Worm (Caenorhabditis elegans): ENCODE results near the gene C34C12.12.
A peak's percentile ranks its signal among the peaks of the same experiment; 100 is the strongest.

Gene C34C12.12

ce11 chrIII:3493138-3493537, 40.1 kb downstream of the C34C12.12 start, which contains the start of gene gly-14:
TSS of gene gly-14 (minus strand) at chrIII:3493238.
- TF ChIP-seq jun-1 (tag; optimal IDR thresholded peaks at IDR 0.05) (no peak), nhr-76 (tag; optimal IDR thresholded peaks at IDR 0.05) (no peak), rnt-1 (tag; optimal IDR thresholded peaks at IDR 0.05) (no peak), nhr-12 (tag; optimal IDR thresholded peaks at IDR 0.05) (no peak), nhr-237 (tag; optimal IDR thresholded peaks at IDR 0.05) (no peak), mef-2 (tag; optimal IDR thresholded peaks at IDR 0.05) (no peak), egl-27 (tag; optimal IDR thresholded peaks at IDR 0.05) (no peak), unc-62 (GFP tag; optimal IDR thresholded peaks at IDR 0.05) (no peak), efl-3 (GFP tag; optimal IDR thresholded peaks at IDR 0.05) (no peak), ama-1 (optimal IDR thresholded peaks at IDR 0.05) (no peak), zag-1 (tag; optimal IDR thresholded peaks at IDR 0.05) (no peak), swsn-7 (tag; optimal IDR thresholded peaks at IDR 0.05) (no peak), sup-37 (GFP tag; optimal IDR thresholded peaks at IDR 0.05) (no peak), alr-1 (tag; optimal IDR thresholded peaks at IDR 0.05; ENCODE audit: borderline replicate concordance) (no peak), mep-1 (tag; optimal IDR thresholded peaks at IDR 0.05) (no peak), nhr-77 (tag; optimal IDR thresholded peaks at IDR 0.05) (no peak), C04F5.9 (tag; optimal IDR thresholded peaks at IDR 0.05) (no peak), hpl-2 (GFP tag; optimal IDR thresholded peaks at IDR 0.05) (no peak), C34B4.2 (tag; optimal IDR thresholded peaks at IDR 0.05) (no peak), isw-1 (GFP tag; IDR thresholded peaks at IDR 0.05) (no peak)

DNA sequence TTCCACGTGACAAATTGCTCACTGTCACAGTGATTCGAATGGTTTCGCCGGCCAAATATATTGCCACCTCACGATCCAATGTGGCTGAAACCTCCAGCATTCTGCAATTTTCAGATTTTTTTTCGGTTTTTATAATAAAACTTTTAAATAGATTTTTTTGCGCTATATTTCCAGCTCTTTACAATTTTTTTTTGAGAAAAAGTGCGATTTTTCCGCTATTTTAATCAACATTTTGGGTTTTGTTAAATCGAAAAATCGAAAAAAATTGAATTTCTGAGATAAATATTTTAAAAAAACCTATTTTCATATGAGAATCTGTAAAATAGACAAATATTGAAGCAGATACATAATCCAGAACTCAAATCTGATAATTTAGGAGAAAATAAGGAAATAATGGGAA, 46.0 kb downstream of the C34C12.12 start, which contains the start of gene M01F1.9:
Gene M01F1.9, minus strand, starts transcription at position 101 of the 400 bp plus-strand sequence.
- TF ChIP-seq efl-1 (optimal IDR thresholded peaks at IDR 0.05) = no peak
- peak in 1 of 2 experiments; percentile 54 for TF ChIP-seq efl-1 (GFP tag; optimal IDR thresholded peaks at IDR 0.05 in 1 of 2)
- TF ChIP-seq nhr-85 (tag) = no peak

DNA sequence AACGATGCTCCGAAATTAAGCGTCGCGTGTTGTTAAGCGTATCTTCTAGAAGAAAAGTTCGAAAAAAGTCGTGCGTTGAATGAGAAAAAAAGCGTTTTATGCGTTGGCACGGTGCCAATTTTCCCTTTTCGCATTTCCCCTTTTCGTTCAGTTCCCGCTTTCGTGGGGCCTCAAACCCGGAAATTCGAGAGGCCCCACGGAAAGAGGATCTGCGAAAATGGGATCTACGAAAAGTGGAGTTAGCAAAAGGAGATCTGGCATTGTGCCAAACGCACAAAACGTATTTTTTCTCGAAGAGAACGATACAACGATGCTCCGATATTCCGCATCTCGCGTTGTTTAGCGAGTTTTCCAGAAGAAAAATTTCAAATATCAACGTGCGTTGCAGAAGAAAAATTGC, 46.9 kb downstream of the C34C12.12 start:
- TF ChIP-seq lin-39 (tag; optimal IDR thresholded peaks at IDR 0.05) = no peak
- no peak for TF ChIP-seq nhr-84 (tag; optimal IDR thresholded peaks at IDR 0.05)
- TF ChIP-seq egl-27 (tag; optimal IDR thresholded peaks at IDR 0.05) = no peak
- TF ChIP-seq nhr-76 (tag; optimal IDR thresholded peaks at IDR 0.05) = no peak
- no peak for TF ChIP-seq lin-15B (tag; optimal IDR thresholded peaks at IDR 0.05)
- TF ChIP-seq ama-1 (optimal IDR thresholded peaks at IDR 0.05) = no peak
- peak; percentile 60 for TF ChIP-seq rnt-1 (tag; optimal IDR thresholded peaks at IDR 0.05)
- TF ChIP-seq nhr-90 (tag; optimal IDR thresholded peaks at IDR 0.05; ENCODE audit: poor library complexity) = peak; percentile 45
- TF ChIP-seq nhr-28 (tag; optimal IDR thresholded peaks at IDR 0.05) = no peak
- no peak for TF ChIP-seq unc-62 (GFP tag; optimal IDR thresholded peaks at IDR 0.05)
- no peak for TF ChIP-seq nhr-237 (tag; optimal IDR thresholded peaks at IDR 0.05)
- no peak for TF ChIP-seq mab-9 (GFP tag; IDR thresholded peaks at IDR 0.05)
- no peak for TF ChIP-seq ceh-90 (tag; optimal IDR thresholded peaks at IDR 0.05)
- TF ChIP-seq pqm-1 (tag; optimal IDR thresholded peaks at IDR 0.05) = no peak
- peak; percentile 31 for TF ChIP-seq unc-86 (tag; optimal IDR thresholded peaks at IDR 0.05)
- TF ChIP-seq nhr-20 (tag; optimal IDR thresholded peaks at IDR 0.05) = no peak
- no peak for TF ChIP-seq F16B12.6 (tag; optimal IDR thresholded peaks at IDR 0.05)
- no peak for TF ChIP-seq pag-3 (tag; optimal IDR thresholded peaks at IDR 0.05; ENCODE audit: borderline replicate concordance, insufficient read depth)
- no peak for TF ChIP-seq zip-4 (GFP tag; optimal IDR thresholded peaks at IDR 0.05)
- TF ChIP-seq skn-1 (tag; optimal IDR thresholded peaks at IDR 0.05) = no peak
- no peak for TF ChIP-seq mdl-1 (tag; optimal IDR thresholded peaks at IDR 0.05)
- TF ChIP-seq ztf-11 (tag; optimal IDR thresholded peaks at IDR 0.05) = peak in 1 of 2 experiments; percentile 54
- no peak for TF ChIP-seq fos-1 (tag; optimal IDR thresholded peaks at IDR 0.05)
- no peak for TF ChIP-seq ces-1 (GFP tag; optimal IDR thresholded peaks at IDR 0.05)
- TF ChIP-seq hpl-2 (GFP tag; optimal IDR thresholded peaks at IDR 0.05) = no peak
- TF ChIP-seq nhr-19 (GFP tag; conservative IDR thresholded peaks at IDR 0.05) = peak; percentile 40; the same call in 1 of the 2 replicates
- no peak for TF ChIP-seq egl-13 (tag; optimal IDR thresholded peaks at IDR 0.05)
- TF ChIP-seq C34B4.2 (tag; optimal IDR thresholded peaks at IDR 0.05) = no peak
- peak; percentile 22 to 80 for TF ChIP-seq efl-1 (optimal IDR thresholded peaks at IDR 0.05)
- TF ChIP-seq efl-1 (GFP tag; optimal IDR thresholded peaks at IDR 0.05 in 1 of 2) = peak; percentile 1 to 39
- no peak for TF ChIP-seq efl-3 (GFP tag; optimal IDR thresholded peaks at IDR 0.05)
- TF ChIP-seq vab-15 (tag; optimal IDR thresholded peaks at IDR 0.05) = peak; percentile 65
- TF ChIP-seq unc-30 (tag; optimal IDR thresholded peaks at IDR 0.05) = no peak
- no peak for TF ChIP-seq irx-1 (tag; optimal IDR thresholded peaks at IDR 0.05)
- peak; percentile 78 for TF ChIP-seq unc-98 (GFP tag; IDR thresholded peaks at IDR 0.05)
- TF ChIP-seq lir-3 (tag; optimal IDR thresholded peaks at IDR 0.05; ENCODE audit: poor library complexity) = no peak
- TF ChIP-seq sptf-1 (tag; optimal IDR thresholded peaks at IDR 0.05) = no peak
- TF ChIP-seq swsn-7 (tag; optimal IDR thresholded peaks at IDR 0.05) = peak; percentile 3
